Fruit fly (Drosophila melanogaster) whole organism, pupa: ENCODE results near the gene Atg5.

Source experiments
- CG10348 ChIP-seq: fragments of 200-800 bp; sonication (Bioruptor generic); IDR thresholded peaks from 2 replicates; pipeline ENCODE4 v1.3.6; 2022; ENCODE audit warnings: missing biosample characterization, missing genetic modification characterization
- CG12605 ChIP-seq: fragments of 200-800 bp; sonication (Bioruptor generic); IDR thresholded peaks from 2 replicates; pipeline ENCODE4 v1.3.6; 2022; ENCODE audit warnings: missing biosample characterization, missing genetic modification characterization
- CG13204 ChIP-seq: fragments of 200-800 bp; sonication (Bioruptor generic); optimal IDR thresholded peaks from 2 replicates; lab custom pipeline; 2018; ENCODE audit warnings: missing biosample characterization, mild to moderate bottlenecking, missing genetic modification characterization, moderate library complexity
- CG14655 ChIP-seq: fragments of 200-800 bp; sonication (Bioruptor generic); optimal IDR thresholded peaks from 3 replicates; lab custom pipeline; 2017; ENCODE audit warnings: mild to moderate bottlenecking, missing biosample characterization, missing genetic modification reagents, missing genetic modification characterization
- CG15710 ChIP-seq: fragments of 200-800 bp; sonication (Bioruptor generic); optimal IDR thresholded peaks from 2 replicates; lab custom pipeline; 2018; ENCODE audit warnings: missing biosample characterization, mild to moderate bottlenecking, missing genetic modification characterization, moderate library complexity
- CG17806 ChIP-seq: fragments of 200-800 bp; sonication (Bioruptor generic); optimal IDR thresholded peaks from 2 replicates; lab custom pipeline; 2018; ENCODE audit warnings: missing biosample characterization, mild to moderate bottlenecking, missing genetic modification characterization, moderate library complexity
- CG32121 ChIP-seq: fragments of 200-800 bp; sonication (Bioruptor generic); IDR thresholded peaks from 2 replicates; pipeline ENCODE4 v1.3.6; 2022; ENCODE audit warnings: missing biosample characterization, missing genetic modification characterization
- CG34367 ChIP-seq: fragments of 200-800 bp; sonication (Bioruptor generic); optimal IDR thresholded peaks from 2 replicates; lab custom pipeline; 2018; ENCODE audit warnings: missing biosample characterization, mild to moderate bottlenecking, missing genetic modification characterization
- CG4496 ChIP-seq: fragments of 200-800 bp; sonication (Bioruptor generic); IDR thresholded peaks from 3 replicates; pipeline ENCODE4 v1.3.6; 2022; ENCODE audit warnings: missing biosample characterization, missing genetic modification characterization
- CG8159 ChIP-seq: fragments of 200-800 bp; sonication (Bioruptor generic); optimal IDR thresholded peaks from 3 replicates; lab custom pipeline; 2018; ENCODE audit warnings: missing biosample characterization, mild to moderate bottlenecking, missing genetic modification characterization, moderate library complexity
- CG8301 ChIP-seq: fragments of 200-800 bp; sonication (Bioruptor generic); optimal IDR thresholded peaks from 2 replicates; lab custom pipeline; 2018; ENCODE audit warnings: missing biosample characterization, mild to moderate bottlenecking, missing genetic modification characterization
- CG9948 ChIP-seq: fragments of 200-800 bp; sonication (Bioruptor generic); optimal IDR thresholded peaks from 2 replicates; lab custom pipeline; 2018; ENCODE audit warnings: missing biosample characterization, mild to moderate bottlenecking, missing genetic modification characterization, moderate library complexity
- D1 ChIP-seq: fragments of 200-800 bp; sonication (Bioruptor generic); optimal IDR thresholded peaks from 2 replicates; lab custom pipeline; 2018; ENCODE audit warnings: missing biosample characterization, mild to moderate bottlenecking, missing genetic modification characterization, moderate library complexity
- EcR ChIP-seq: fragments of 200-800 bp; sonication (Bioruptor generic); optimal IDR thresholded peaks from 3 replicates; lab custom pipeline; 2019; ENCODE audit warnings: missing biosample characterization, missing genetic modification characterization, mild to moderate bottlenecking, moderate library complexity, missing genetic modification reagents
- Ets98B ChIP-seq: fragments of 200-800 bp; sonication (Bioruptor generic); IDR thresholded peaks from 2 replicates; pipeline ENCODE4 v1.3.6; 2022; ENCODE audit warnings: missing biosample characterization, missing genetic modification characterization
- Pif1A ChIP-seq: fragments of 200-800 bp; sonication (Bioruptor generic); optimal IDR thresholded peaks from 3 replicates; lab custom pipeline; 2016; ENCODE audit warnings: missing biosample characterization, missing genetic modification characterization
- Pif1B ChIP-seq: fragments of 200-800 bp; sonication (Bioruptor generic); optimal IDR thresholded peaks from 3 replicates; lab custom pipeline; 2016; ENCODE audit warnings: missing biosample characterization, missing genetic modification characterization
- Snoo ChIP-seq: fragments of 200-800 bp; sonication (Bioruptor generic); optimal IDR thresholded peaks from 3 replicates; lab custom pipeline; 2017; ENCODE audit warnings: missing biosample characterization, mild to moderate bottlenecking, missing genetic modification characterization, inconsistent platforms
- fd96Ca ChIP-seq: fragments of 200-800 bp; sonication (Bioruptor generic); IDR thresholded peaks from 3 replicates; pipeline ENCODE4 v1.3.6; 2022; ENCODE audit warnings: missing biosample characterization, missing genetic modification characterization
- gl ChIP-seq: fragments of 200-800 bp; sonication (Bioruptor generic); optimal IDR thresholded peaks from 2 replicates; lab custom pipeline; 2018; ENCODE audit warnings: missing biosample characterization, mild to moderate bottlenecking, missing genetic modification characterization
- rn ChIP-seq: fragments of 200-800 bp; sonication (Bioruptor generic); IDR thresholded peaks from 2 replicates; pipeline ENCODE4 v1.3.6; 2022; ENCODE audit warnings: missing biosample characterization, missing genetic modification characterization

Atg5 gene

DNA sequence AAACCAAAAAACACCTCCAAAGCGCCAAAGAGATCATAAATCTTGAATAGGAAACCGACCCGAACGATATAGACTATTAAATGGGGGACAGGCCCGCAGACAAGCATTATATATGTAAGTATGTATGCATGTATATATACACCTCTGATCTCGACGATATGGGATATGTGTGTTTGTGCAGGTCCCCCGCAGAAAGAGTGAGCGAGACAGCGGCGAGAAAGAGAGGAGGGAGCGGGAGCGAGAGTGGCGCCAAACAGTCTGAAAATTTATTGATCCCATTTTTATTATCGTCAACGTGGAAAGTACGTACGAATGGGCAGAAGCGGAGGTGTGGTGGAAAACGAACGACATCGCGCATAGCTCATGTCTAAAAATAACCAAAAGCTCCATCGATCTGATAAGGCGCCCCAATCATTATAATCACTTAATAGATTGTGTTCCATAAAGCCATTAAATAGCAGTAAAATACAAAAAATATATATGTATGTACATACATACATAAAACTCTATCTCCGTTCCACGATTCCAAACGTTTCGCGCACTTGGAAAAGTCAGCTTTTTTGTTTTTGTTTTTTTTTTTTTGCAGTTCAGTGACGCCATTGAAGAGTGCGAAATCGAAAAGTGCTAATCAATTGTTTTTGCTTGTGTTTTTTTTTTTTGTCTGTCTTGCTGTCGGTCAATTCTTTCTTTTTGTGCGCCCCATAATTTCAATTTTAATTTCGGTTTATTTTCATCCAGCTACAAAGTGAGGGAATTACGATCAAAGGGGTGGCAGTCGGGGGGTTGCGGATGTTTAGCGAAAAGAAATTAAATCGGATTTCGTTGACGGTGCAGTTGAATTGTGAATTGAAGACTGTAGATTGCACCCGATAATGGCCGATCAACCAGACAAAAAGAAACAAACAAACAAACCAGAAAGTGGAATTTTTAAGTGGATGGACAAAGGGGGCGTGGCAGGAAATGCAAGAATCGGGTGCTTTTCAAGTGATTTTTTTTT lies 6.1 kb downstream of the Atg5 start:
- TF ChIP-seq CG9948 (tag; lab: Kevin White, UChicago) (no peak), Snoo (tag; lab: Kevin White, UChicago) (no peak), CG12605 (GFP tag; lab: Robert Waterston, UW) (no peak), fd96Ca (GFP tag; lab: Robert Waterston, UW) (no peak), Pif1A (no peak), CG8301 (no peak), CG17806 (tag; lab: Kevin White, UChicago) (no peak), CG4496 (no peak), EcR (no peak), CG15710 (no peak)

DNA sequence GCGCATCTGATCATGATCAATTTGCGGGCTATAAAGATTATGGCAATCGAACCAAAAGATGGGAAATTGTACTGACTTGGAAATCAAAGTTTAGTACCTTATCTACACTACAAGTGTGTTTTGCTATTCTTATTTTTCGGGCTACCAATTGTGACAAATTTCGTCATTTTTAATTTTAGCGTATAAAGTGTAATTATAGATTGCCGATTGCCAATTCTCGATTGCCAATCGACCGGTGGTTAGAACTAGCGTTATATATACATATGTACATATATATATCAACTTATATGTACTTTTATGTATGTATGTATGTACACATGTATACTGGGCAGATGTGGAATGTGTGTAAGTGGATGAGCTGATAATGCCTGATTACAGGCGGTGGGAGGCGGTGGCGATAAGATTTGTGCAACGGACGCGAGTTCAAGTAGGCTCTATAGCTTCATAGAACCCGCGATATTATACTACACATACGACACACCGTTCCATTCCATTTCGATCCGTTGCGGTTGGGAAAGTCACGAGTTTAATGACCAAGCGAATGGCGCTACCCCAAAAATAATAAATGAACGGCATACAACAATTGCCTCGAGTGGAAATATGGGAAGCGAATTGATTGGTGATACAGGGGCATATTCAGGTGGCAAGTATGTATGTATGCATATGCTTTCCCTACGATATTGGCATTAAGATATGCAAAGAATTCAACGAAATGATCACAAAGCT lies 7.5 kb downstream of the Atg5 start:
- TF ChIP-seq Snoo (tag; lab: Kevin White, UChicago) (no peak), CG8159 (tag; lab: Kevin White, UChicago) (no peak)

DNA sequence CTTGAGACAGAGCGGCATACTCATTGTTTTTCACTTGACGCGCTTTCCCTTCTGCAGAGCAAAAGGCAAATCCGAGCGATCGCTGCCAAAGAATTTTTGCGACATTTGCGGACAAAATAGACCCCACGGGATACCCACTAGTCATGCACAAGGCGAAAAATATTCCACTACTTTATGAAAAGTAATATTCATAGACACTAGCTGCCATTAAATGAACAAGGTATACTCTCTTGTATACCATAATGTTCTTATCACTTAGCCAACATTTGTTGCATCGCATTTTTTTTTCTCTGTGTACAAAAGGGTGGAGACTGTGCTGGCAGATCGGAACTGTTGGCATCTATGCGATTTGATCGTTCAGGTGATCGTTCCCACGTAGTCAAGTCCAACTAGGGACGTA lies 11.2 kb downstream of the Atg5 start:
- TF ChIP-seq Snoo (tag; lab: Kevin White, UChicago), result no peak
- TF ChIP-seq D1, result no peak
- TF ChIP-seq rn, result no peak
- peak; percentile 45 for TF ChIP-seq CG8301
- no peak for TF ChIP-seq CG13204 (GFP tag; lab: Kevin White, UChicago)
- peak; percentile 61; the same call in 2 of the 3 replicates for TF ChIP-seq CG4496
- no peak for TF ChIP-seq CG8159 (tag; lab: Kevin White, UChicago)
- peak; percentile 8 for TF ChIP-seq CG9948 (tag; lab: Kevin White, UChicago)
- no peak for TF ChIP-seq Pif1A
- TF ChIP-seq CG10348, result no peak
- no peak for TF ChIP-seq CG15710
- TF ChIP-seq EcR, result no peak
- TF ChIP-seq CG34367 (tag; lab: Kevin White, UChicago), result no peak
- TF ChIP-seq CG32121 (GFP tag; lab: Robert Waterston, UW), result peak; percentile 67
- TF ChIP-seq gl (tag; lab: Kevin White, UChicago), result no peak
- peak; percentile 75 for TF ChIP-seq fd96Ca (GFP tag; lab: Robert Waterston, UW)
- TF ChIP-seq Pif1B (GFP tag; lab: Kevin White, UChicago), result no peak
- no peak; the same call in 1 of the 2 replicates for TF ChIP-seq CG12605 (GFP tag; lab: Robert Waterston, UW)
- peak; percentile 57 for TF ChIP-seq Ets98B (GFP tag; lab: Robert Waterston, UW)
- TF ChIP-seq CG14655 (GFP tag; lab: Kevin White, UChicago), result peak; percentile 43
- peak; percentile 21 for TF ChIP-seq CG17806 (tag; lab: Kevin White, UChicago)
- TF ChIP-seq, all 21 proteins: peak for 8

DNA sequence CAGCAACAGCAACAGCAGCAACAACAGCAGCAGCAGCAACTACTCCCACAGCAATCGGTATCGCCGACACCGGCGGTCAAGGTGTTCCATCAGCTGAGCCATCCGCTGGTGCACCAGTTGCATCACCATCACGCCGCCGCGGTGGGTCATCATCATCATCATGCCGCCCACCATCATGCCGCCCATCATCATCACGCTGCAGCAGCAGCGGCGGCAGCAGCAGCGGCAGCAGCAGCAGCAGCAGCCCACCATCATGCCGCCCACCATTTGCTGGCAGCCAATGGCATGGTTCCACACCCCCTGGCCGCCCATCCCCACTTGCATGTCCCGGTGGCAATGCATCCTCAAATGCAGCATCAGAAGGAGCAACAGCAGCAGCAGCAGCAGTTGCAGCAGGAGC lies 14.8 kb downstream of the Atg5 start:
- TF ChIP-seq CG12605 (GFP tag; lab: Robert Waterston, UW), result no peak
- TF ChIP-seq fd96Ca (GFP tag; lab: Robert Waterston, UW), result no peak
- no peak for TF ChIP-seq CG34367 (tag; lab: Kevin White, UChicago)
- TF ChIP-seq EcR, result no peak
- no peak for TF ChIP-seq CG9948 (tag; lab: Kevin White, UChicago)
- TF ChIP-seq rn, result no peak
- no peak for TF ChIP-seq CG14655 (GFP tag; lab: Kevin White, UChicago)
- TF ChIP-seq CG13204 (GFP tag; lab: Kevin White, UChicago), result no peak

- TF ChIP-seq CG8159 (tag; lab: Kevin White, UChicago), result no peak
- 0 out of 2 replicates have a peak, but pooled peaks have one; percentile 21 for TF ChIP-seq CG12605 (GFP tag; lab: Robert Waterston, UW)
- no peak for TF ChIP-seq CG8301
- TF ChIP-seq CG34367 (tag; lab: Kevin White, UChicago), result no peak
- peak; percentile 75 for TF ChIP-seq EcR
- TF ChIP-seq gl (tag; lab: Kevin White, UChicago), result no peak
- TF ChIP-seq CG13204 (GFP tag; lab: Kevin White, UChicago), result peak; percentile 70
- TF ChIP-seq CG32121 (GFP tag; lab: Robert Waterston, UW), result peak; percentile 59; the same call in 1 of the 2 replicates
- peak; percentile 68 for TF ChIP-seq CG4496
- TF ChIP-seq Pif1A, result no peak
- TF ChIP-seq fd96Ca (GFP tag; lab: Robert Waterston, UW), result peak; percentile 80
- no peak for TF ChIP-seq rn
- TF ChIP-seq CG9948 (tag; lab: Kevin White, UChicago), result no peak
- no peak for TF ChIP-seq CG15710
- peak; percentile 70; the same call in 1 of the 2 replicates for TF ChIP-seq Ets98B (GFP tag; lab: Robert Waterston, UW)
- TF ChIP-seq D1, result no peak
- TF ChIP-seq CG10348, result no peak
- TF ChIP-seq Pif1B (GFP tag; lab: Kevin White, UChicago), result peak; percentile 26
These were observed 15.9 kb downstream of the Atg5 start, which contains the start of gene brk for dm6 chrX:7307478-7308200. Gene brk, plus strand, starts transcription at chrX:7307939.
